Worm (Caenorhabditis elegans) whole organism, L4 larva: ENCODE measurements around the gene kin-24.

ENCODE experiments used
- F26F4.8 ChIP-seq: fragments of 200-800 bp; sonication (Bioruptor generic); conservative IDR thresholded peaks from 2 replicates; pipeline ENCODE4 v1.3.6; 2022; ENCODE audit warnings: missing genetic modification characterization, missing compliant biosample characterization
- F37D6.2 ChIP-seq: sonication (generic microtip); optimal IDR thresholded peaks from 2 replicates; lab custom pipeline; 2016; ENCODE audit warnings: mild to moderate bottlenecking, missing genetic modification characterization, missing compliant biosample characterization
- T20F7.1 ChIP-seq: fragments of 200-800 bp; sonication (Bioruptor generic); optimal IDR thresholded peaks from 2 replicates; lab custom pipeline; 2018; ENCODE audit warnings: mild to moderate bottlenecking, missing genetic modification characterization, missing compliant biosample characterization
- T26A8.4 ChIP-seq: fragments of 200-800 bp; sonication (Bioruptor generic); IDR thresholded peaks from 2 replicates; pipeline ENCODE4 v1.3.6; 2022; ENCODE audit warnings: missing genetic modification characterization, missing compliant biosample characterization
- aha-1 ChIP-seq: fragments of 150-350 bp; peaks from one replicate; lab custom pipeline; 2014; ENCODE audit warnings: missing biosample characterization, missing genetic modification characterization
- ctbp-1 ChIP-seq: fragments of 200-800 bp; sonication (Bioruptor generic); IDR thresholded peaks from 2 replicates; pipeline ENCODE4 v1.3.6; 2022; ENCODE audit warnings: missing genetic modification reagents, missing genetic modification characterization, missing compliant biosample characterization
- daf-16 ChIP-seq, 3 experiments: sonication (generic microtip); optimal IDR thresholded peaks; 2 replicates each; lab custom pipeline; 2016 to 2017; ENCODE audit warnings: missing genetic modification characterization in 3 of 3, missing genetic modification reagents in 3 of 3, mild to moderate bottlenecking in 2 of 3, missing compliant biosample characterization in 2 of 3, missing biosample characterization in 1 of 3, moderate library complexity in 1 of 3
- daf-19 ChIP-seq: fragments of 200-800 bp; sonication (Bioruptor generic); conservative IDR thresholded peaks from 2 replicates; pipeline ENCODE4 v1.3.6; 2022; ENCODE audit warnings: missing genetic modification characterization, missing compliant biosample characterization
- dmd-6 ChIP-seq: fragments of 200-800 bp; sonication (Bioruptor generic); IDR thresholded peaks from 2 replicates; pipeline ENCODE4 v1.3.6; 2022; ENCODE audit warnings: missing genetic modification reagents, missing genetic modification characterization, missing compliant biosample characterization
- dpl-1 ChIP-seq: fragments of 150-350 bp; optimal IDR thresholded peaks from 2 replicates; lab custom pipeline; 2014; ENCODE audit warnings: missing biosample characterization, missing genetic modification reagents, missing genetic modification characterization
- duxl-1 ChIP-seq: sonication (generic microtip); optimal IDR thresholded peaks from 2 replicates; lab custom pipeline; 2016; ENCODE audit warnings: mild to moderate bottlenecking, missing genetic modification characterization, moderate library complexity, missing compliant biosample characterization; ENCODE audit not compliant: poor library complexity
- dve-1 ChIP-seq: sonication (generic microtip); optimal IDR thresholded peaks from 2 replicates; lab custom pipeline; 2017; ENCODE audit warnings: antibody characterized with exemption, mild to moderate bottlenecking, missing genetic modification characterization, missing compliant biosample characterization; ENCODE audit not compliant: insufficient read depth
- egl-43 ChIP-seq: fragments of 200-800 bp; sonication (Bioruptor generic); IDR thresholded peaks from 2 replicates; pipeline ENCODE4 v1.3.6; 2022; ENCODE audit warnings: missing genetic modification reagents, missing genetic modification characterization, missing compliant biosample characterization
- hlh-11 ChIP-seq: fragments of 200-800 bp; sonication (Bioruptor generic); optimal IDR thresholded peaks from 2 replicates; lab custom pipeline; 2018; ENCODE audit warnings: mild to moderate bottlenecking, missing genetic modification characterization, missing compliant biosample characterization
- lim-7 ChIP-seq: fragments of 200-800 bp; sonication (Bioruptor generic); IDR thresholded peaks from 2 replicates; pipeline ENCODE4 v1.3.6; 2022; ENCODE audit warnings: missing genetic modification characterization, missing compliant biosample characterization
- lin-1 ChIP-seq: fragments of 200-800 bp; sonication (Bioruptor generic); IDR thresholded peaks from 2 replicates; pipeline ENCODE4 v1.3.6; 2022; ENCODE audit warnings: missing genetic modification reagents, missing genetic modification characterization, missing compliant biosample characterization
- lin-13 ChIP-seq: fragments of 150-350 bp; optimal IDR thresholded peaks from 2 replicates; lab custom pipeline; 2014; ENCODE audit warnings: missing biosample characterization, missing genetic modification reagents, missing genetic modification characterization
- lin-38 ChIP-seq: fragments of 200-800 bp; sonication (Bioruptor generic); IDR thresholded peaks from 2 replicates; pipeline ENCODE4 v1.3.6; 2022; ENCODE audit warnings: missing genetic modification reagents, missing genetic modification characterization, missing compliant biosample characterization
- madf-5 ChIP-seq, 2 experiments: fragments of 200-800 bp; sonication (Bioruptor generic); IDR thresholded peaks; 2 replicates each; pipeline ENCODE4 v1.3.6; 2022; ENCODE audit warnings: missing compliant biosample characterization in 2 of 2, missing genetic modification characterization in 2 of 2
- mes-2 ChIP-seq: sonication (generic microtip); optimal IDR thresholded peaks from 2 replicates; lab custom pipeline; 2016; ENCODE audit warnings: missing genotype, mild to moderate bottlenecking, missing genetic modification characterization, missing compliant biosample characterization; ENCODE audit not compliant: poor library complexity, severe bottlenecking
- nhr-10 ChIP-seq: fragments of 150-350 bp; optimal IDR thresholded peaks from 2 replicates; lab custom pipeline; 2014; ENCODE audit warnings: missing biosample characterization, missing genetic modification characterization
- nhr-102 ChIP-seq: sonication (generic microtip); optimal IDR thresholded peaks from 2 replicates; lab custom pipeline; 2016; ENCODE audit warnings: mild to moderate bottlenecking, missing genetic modification characterization, moderate library complexity, missing compliant biosample characterization
- nhr-28 ChIP-seq: fragments of 150-350 bp; optimal IDR thresholded peaks from 2 replicates; lab custom pipeline; 2014; ENCODE audit warnings: missing biosample characterization, missing genetic modification characterization
- nhr-42 ChIP-seq: fragments of 200-800 bp; sonication (Bioruptor generic); IDR thresholded peaks from 2 replicates; pipeline ENCODE4 v1.3.6; 2022; ENCODE audit warnings: missing genetic modification characterization, missing compliant biosample characterization
- nhr-48 ChIP-seq: sonication (generic microtip); optimal IDR thresholded peaks from 2 replicates; lab custom pipeline; 2016; ENCODE audit warnings: mild to moderate bottlenecking, missing genetic modification characterization, missing compliant biosample characterization
- nhr-6 ChIP-seq: fragments of 150-350 bp; optimal IDR thresholded peaks from 2 replicates; lab custom pipeline; 2014; ENCODE audit warnings: missing biosample characterization, missing genetic modification characterization
- nhr-77 ChIP-seq: fragments of 150-350 bp; optimal IDR thresholded peaks from 2 replicates; lab custom pipeline; 2014; ENCODE audit warnings: missing biosample characterization, missing genetic modification characterization
- pha-4 ChIP-seq, 2 experiments: fragments of 150-350 bp in 1 of 2; fragments of 200-800 bp in 1 of 2; sonication (Bioruptor generic) in 1 of 2; IDR thresholded peaks in 1 of 2; optimal IDR thresholded peaks in 1 of 2; 2 replicates each; pipeline versions ENCODE4 v1.3.6 to Lab custom; 2014 to 2022; ENCODE audit warnings: missing genetic modification characterization in 2 of 2, missing genetic modification reagents in 2 of 2, missing biosample characterization in 1 of 2, missing compliant biosample characterization in 1 of 2
- skn-1 ChIP-seq: fragments of 150-350 bp; optimal IDR thresholded peaks from 2 replicates; lab custom pipeline; 2014; ENCODE audit warnings: missing biosample characterization, missing genetic modification characterization
- snpc-1.2 ChIP-seq: fragments of 200-800 bp; sonication (Bioruptor generic); IDR thresholded peaks from 2 replicates; pipeline ENCODE4 v1.3.6; 2022; ENCODE audit warnings: missing genetic modification reagents, missing genetic modification characterization, missing compliant biosample characterization
- unc-130 ChIP-seq: sonication (generic microtip); optimal IDR thresholded peaks from 2 replicates; lab custom pipeline; 2016; ENCODE audit warnings: missing genetic modification reagents, missing genetic modification characterization, missing compliant biosample characterization
- unc-62 ChIP-seq, 3 experiments: fragments of 150-350 bp in 1 of 3; sonication (generic microtip); optimal IDR thresholded peaks in 2 of 3; peaks in 1 of 3; 1 replicate in 1 of 3; 2 replicates in 2 of 3; lab custom pipeline; 2014 to 2017; ENCODE audit warnings: missing biosample characterization in 3 of 3, missing genetic modification characterization in 3 of 3, missing genetic modification reagents in 3 of 3, missing genotype in 1 of 3
- vab-7 ChIP-seq: fragments of 200-800 bp; sonication (Bioruptor generic); IDR thresholded peaks from 2 replicates; pipeline ENCODE4 v1.3.6; 2022; ENCODE audit warnings: missing genetic modification reagents, missing genetic modification characterization, missing compliant biosample characterization
- zfp-2 ChIP-seq: sonication (generic microtip); optimal IDR thresholded peaks from 2 replicates; lab custom pipeline; 2016; ENCODE audit warnings: mild to moderate bottlenecking, missing genetic modification characterization, missing compliant biosample characterization
- zip-11 ChIP-seq: fragments of 200-800 bp; sonication (Bioruptor generic); IDR thresholded peaks from 2 replicates; pipeline ENCODE4 v1.3.6; 2022; ENCODE audit warnings: missing genetic modification characterization, missing compliant biosample characterization
- zip-2 ChIP-seq: fragments of 150-350 bp; optimal IDR thresholded peaks from 2 replicates; lab custom pipeline; 2014; ENCODE audit warnings: missing biosample characterization, missing genetic modification characterization

kin-24 gene

DNA sequence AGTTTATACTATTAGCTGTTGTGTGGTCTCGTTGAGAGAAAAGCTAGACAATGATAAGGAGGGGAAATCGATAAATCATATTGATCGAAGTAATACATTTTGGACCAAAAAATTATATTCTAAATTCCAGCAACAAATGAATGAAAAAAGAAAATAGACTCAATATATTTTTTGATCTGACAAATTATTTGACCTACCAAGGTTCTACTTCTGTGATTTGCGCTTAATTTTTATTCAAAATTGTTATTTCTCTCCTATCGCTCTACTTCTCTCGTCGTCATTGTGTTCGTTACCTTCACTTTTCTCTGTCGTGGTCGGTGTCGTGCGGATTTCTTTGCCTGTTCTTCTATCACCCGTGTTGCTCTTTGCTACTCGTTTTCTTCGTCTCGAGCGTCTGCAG lies 18.1 kb upstream of the kin-24 start:
- TF ChIP-seq ctbp-1 (GFP tag; lab: Robert Waterston, UW) (no peak), zip-2 (tag; lab: Kevin White, UChicago) (no peak), nhr-102 (tag; lab: Kevin White, UChicago) (no peak), lim-7 (GFP tag; lab: Robert Waterston, UW) (no peak), nhr-10 (tag; lab: Kevin White, UChicago) (no peak), zip-11 (GFP tag; lab: Robert Waterston, UW) (no peak), nhr-28 (tag; lab: Kevin White, UChicago) (no peak), dmd-6 (no peak), nhr-6 (tag; lab: Kevin White, UChicago) (no peak), snpc-1.2 (no peak), lin-38 (GFP tag; lab: Robert Waterston, UW) (no peak), duxl-1 (tag; lab: Kevin White, UChicago) (no peak), daf-19 (no peak)

ce11 chrIV:9857952-9858488 lies 17.1 kb upstream of the kin-24 start, which contains the start of gene npp-1:
npp-1 (plus strand) TSS chrIV:9858488.
- no peak for TF ChIP-seq madf-5 (GFP tag; IDR thresholded peaks at IDR 0.05; lab: Robert Waterston, UW)
- TF ChIP-seq dpl-1 (GFP tag; lab: Kevin White, UChicago): peak; percentile 55
- TF ChIP-seq zfp-2 (tag; lab: Kevin White, UChicago): no peak
- no peak for TF ChIP-seq F26F4.8
- TF ChIP-seq nhr-48 (tag; lab: Kevin White, UChicago): no peak
- peak; percentile 10 for TF ChIP-seq unc-130 (GFP tag; lab: Kevin White, UChicago)
- no peak for TF ChIP-seq daf-16 (GFP tag; optimal IDR thresholded peaks at IDR 0.05; lab: Kevin White, UChicago)
- TF ChIP-seq daf-16 (tag; optimal IDR thresholded peaks at IDR 0.05; lab: Kevin White, UChicago): peak; percentile 12
- TF ChIP-seq hlh-11 (tag; lab: Kevin White, UChicago): no peak
- TF ChIP-seq mes-2 (tag; lab: Kevin White, UChicago): peak; percentile 88
- TF ChIP-seq aha-1 (tag; lab: Kevin White, UChicago): peak; percentile 57
- TF ChIP-seq unc-62 (GFP tag; optimal IDR thresholded peaks at IDR 0.05 in 1 of 2; lab: Kevin White, UChicago): peak in 1 of 2 experiments; percentile 92
- TF ChIP-seq unc-62 (tag; optimal IDR thresholded peaks at IDR 0.05; lab: Kevin White, UChicago): no peak
- peak; percentile 17 for TF ChIP-seq nhr-28 (tag; lab: Kevin White, UChicago)
- TF ChIP-seq lin-38 (GFP tag; lab: Robert Waterston, UW): peak; percentile 86
- TF ChIP-seq T20F7.1 (GFP tag; lab: Kevin White, UChicago): peak; percentile 7
- peak; percentile 20 for TF ChIP-seq dve-1 (tag; lab: Kevin White, UChicago)
- 0 out of 2 replicates have a peak, but pooled peaks have one; percentile 5 for TF ChIP-seq vab-7 (GFP tag; lab: Robert Waterston, UW)
- TF ChIP-seq lin-13 (GFP tag; lab: Kevin White, UChicago): peak; percentile 30
- TF ChIP-seq nhr-77 (tag; lab: Kevin White, UChicago): peak; percentile 28

DNA sequence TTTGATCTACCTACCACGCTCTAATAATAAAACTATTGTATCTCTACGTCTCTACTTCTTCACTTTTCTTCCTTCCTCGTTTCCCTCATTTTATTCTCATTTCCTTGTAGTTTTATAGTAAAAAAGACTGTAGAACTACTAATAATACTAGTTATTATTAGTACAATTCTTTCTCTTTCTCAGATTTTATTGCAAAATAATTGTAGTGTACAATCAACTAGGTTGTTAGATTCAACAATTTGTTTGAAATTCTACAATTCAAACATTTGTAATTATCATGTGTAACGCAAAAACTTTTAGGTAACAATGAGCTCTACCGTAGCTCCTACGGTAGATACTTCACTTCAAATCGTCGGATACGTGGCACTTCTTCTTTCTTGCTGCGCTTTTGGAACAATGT lies 14.8 kb upstream of the kin-24 start, which contains the start of gene K07F5.12:
TSS of gene K07F5.12 (plus strand) at position 301 of the 400 bp plus-strand sequence.
- TF ChIP-seq zfp-2 (tag; lab: Kevin White, UChicago): no peak
- no peak for TF ChIP-seq egl-43 (GFP tag; lab: Robert Waterston, UW)
- no peak for TF ChIP-seq pha-4 (GFP tag; IDR thresholded peaks at IDR 0.05; lab: Robert Waterston, UW)
- TF ChIP-seq pha-4 (tag; optimal IDR thresholded peaks at IDR 0.05; lab: Kevin White, UChicago): no peak
- TF ChIP-seq nhr-42 (GFP tag; lab: Robert Waterston, UW): no peak
- no peak for TF ChIP-seq duxl-1 (tag; lab: Kevin White, UChicago)
- no peak for TF ChIP-seq F37D6.2
- no peak for TF ChIP-seq T26A8.4 (GFP tag; lab: Robert Waterston, UW)
- no peak for TF ChIP-seq skn-1 (tag; lab: Kevin White, UChicago)
- TF ChIP-seq lin-1 (GFP tag; lab: Robert Waterston, UW): no peak
